Fruit fly (Drosophila melanogaster) whole organism, embryonic: ENCODE results near the gene lva.

Experiments used
- Antp ChIP-seq: fragments of 200-800 bp; sonication (Bioruptor generic); optimal IDR thresholded peaks from 3 replicates; lab custom pipeline; 2016; ENCODE audit warnings: missing biosample characterization, missing genetic modification characterization
- Bgb ChIP-seq: fragments of 200-800 bp; sonication (Bioruptor generic); IDR thresholded peaks from 2 replicates; pipeline ENCODE4 v1.3.6; 2022; ENCODE audit warnings: missing biosample characterization, missing genetic modification characterization; ENCODE audit not compliant: partially characterized antibody
- Bteb2 ChIP-seq: fragments of 200-800 bp; sonication (Bioruptor generic); optimal IDR thresholded peaks from 2 replicates; lab custom pipeline; 2016; ENCODE audit warnings: missing biosample characterization, missing genetic modification characterization
- CG10321 ChIP-seq: fragments of 200-800 bp; sonication (Bioruptor generic); IDR thresholded peaks from 2 replicates; pipeline ENCODE4 v1.3.6; 2022; ENCODE audit warnings: missing biosample characterization, missing genetic modification characterization
- CG11560 ChIP-seq: fragments of 200-800 bp; sonication (Bioruptor generic); IDR thresholded peaks from 3 replicates; pipeline ENCODE4 v1.3.6; 2022; ENCODE audit warnings: missing biosample characterization, missing genetic modification characterization
- CG12219 ChIP-seq: fragments of 200-800 bp; sonication (Bioruptor generic); optimal IDR thresholded peaks from 3 replicates; lab custom pipeline; 2018; ENCODE audit warnings: missing biosample characterization, mild to moderate bottlenecking, missing genetic modification characterization
- CG15011 ChIP-seq: fragments of 200-800 bp; sonication (Bioruptor generic); optimal IDR thresholded peaks from 3 replicates; lab custom pipeline; 2018; ENCODE audit warnings: missing biosample characterization, mild to moderate bottlenecking, missing genetic modification characterization
- CG15479 ChIP-seq: fragments of 200-800 bp; sonication (Bioruptor generic); optimal IDR thresholded peaks from 3 replicates; lab custom pipeline; 2019; ENCODE audit warnings: missing biosample characterization, mild to moderate bottlenecking, missing genetic modification characterization, moderate library complexity
- CG16779 ChIP-seq: fragments of 200-800 bp; sonication (Bioruptor generic); IDR thresholded peaks from 2 replicates; pipeline ENCODE4 v1.3.6; 2022; ENCODE audit warnings: missing biosample characterization, missing genetic modification characterization
- CG18262 ChIP-seq: fragments of 200-800 bp; optimal IDR thresholded peaks from 3 replicates; lab custom pipeline; 2019; ENCODE audit warnings: missing biosample characterization, mild to moderate bottlenecking, missing genetic modification characterization, moderate library complexity
- CG33213 ChIP-seq: fragments of 200-800 bp; sonication (Bioruptor generic); optimal IDR thresholded peaks from 3 replicates; lab custom pipeline; 2016; ENCODE audit warnings: missing biosample characterization, missing genetic modification characterization
- CG4707 ChIP-seq: fragments of 200-800 bp; sonication (Bioruptor generic); optimal IDR thresholded peaks from 2 replicates; lab custom pipeline; 2018; ENCODE audit warnings: missing biosample characterization, mild to moderate bottlenecking, missing genetic modification characterization, moderate library complexity
- CG5180 ChIP-seq: fragments of 200-800 bp; sonication (Bioruptor generic); optimal IDR thresholded peaks from 3 replicates; lab custom pipeline; 2017; ENCODE audit warnings: missing biosample characterization, missing genetic modification characterization, mild to moderate bottlenecking, moderate library complexity, missing genetic modification reagents
- CG5245 ChIP-seq: fragments of 200-800 bp; sonication (Bioruptor generic); optimal IDR thresholded peaks from 3 replicates; lab custom pipeline; 2016; ENCODE audit warnings: missing biosample characterization, missing genetic modification characterization
- CG5953 ChIP-seq: fragments of 200-800 bp; sonication (Bioruptor generic); IDR thresholded peaks from 2 replicates; pipeline ENCODE4 v1.3.6; 2022; ENCODE audit warnings: missing biosample characterization, missing genetic modification characterization
- CG6683 ChIP-seq: fragments of 200-800 bp; sonication (Bioruptor generic); optimal IDR thresholded peaks from 2 replicates; lab custom pipeline; 2017; ENCODE audit warnings: missing biosample characterization, mild to moderate bottlenecking, missing genetic modification characterization, missing genetic modification reagents
- CG6689 ChIP-seq: fragments of 200-800 bp; sonication (Bioruptor generic); IDR thresholded peaks from 2 replicates; pipeline ENCODE4 v1.3.6; 2022; ENCODE audit warnings: missing biosample characterization, missing genetic modification characterization
- CG7928 ChIP-seq: fragments of 200-800 bp; sonication (Bioruptor generic); optimal IDR thresholded peaks from 2 replicates; lab custom pipeline; 2017; ENCODE audit warnings: missing biosample characterization, mild to moderate bottlenecking, missing genetic modification characterization
- CTCF ChIP-seq: fragments of 200-800 bp; sonication (Bioruptor generic); optimal IDR thresholded peaks from 2 replicates; lab custom pipeline; 2017; ENCODE audit warnings: missing biosample characterization, mild to moderate bottlenecking, missing genetic modification characterization, moderate library complexity
- Dip2 ChIP-seq: fragments of 200-800 bp; sonication (Bioruptor generic); IDR thresholded peaks from 2 replicates; pipeline ENCODE4 v1.3.6; 2022; ENCODE audit warnings: missing biosample characterization, missing genetic modification characterization
- Doc2 ChIP-seq: fragments of 200-800 bp; sonication (Bioruptor generic); IDR thresholded peaks from 2 replicates; pipeline ENCODE4 v1.3.6; 2022; ENCODE audit warnings: missing biosample characterization, missing genetic modification characterization
- E2f1 ChIP-seq: fragments of 200-800 bp; sonication (Bioruptor generic); IDR thresholded peaks from 2 replicates; pipeline ENCODE4 v1.3.6; 2022; ENCODE audit warnings: missing biosample characterization, missing genetic modification characterization
- NC2α ChIP-seq: fragments of 200-800 bp; sonication (Bioruptor generic); optimal IDR thresholded peaks from 2 replicates; lab custom pipeline; 2016; ENCODE audit warnings: missing biosample characterization, missing genetic modification characterization
- Optix ChIP-seq: fragments of 200-800 bp; sonication (Bioruptor generic); IDR thresholded peaks from 3 replicates; pipeline ENCODE4 v1.3.6; 2022; ENCODE audit warnings: missing biosample characterization, missing genetic modification characterization
- Rx ChIP-seq: fragments of 200-800 bp; sonication (Bioruptor generic); IDR thresholded peaks from 2 replicates; pipeline ENCODE4 v1.3.6; 2022; ENCODE audit warnings: missing biosample characterization, missing genetic modification characterization
- Sin3A ChIP-seq: fragments of >200 bp; optimal IDR thresholded peaks from 2 replicates; lab custom pipeline; 2018
- Six4 ChIP-seq: fragments of 200-800 bp; sonication (Bioruptor generic); optimal IDR thresholded peaks from 2 replicates; lab custom pipeline; 2016; ENCODE audit warnings: missing biosample characterization, missing genetic modification characterization
- abd-A ChIP-seq: fragments of 200-800 bp; sonication (Bioruptor generic); optimal IDR thresholded peaks from 3 replicates; lab custom pipeline; 2019; ENCODE audit warnings: missing biosample characterization, mild to moderate bottlenecking, missing genetic modification characterization, moderate library complexity
- ap ChIP-seq: fragments of 200-800 bp; sonication (Bioruptor generic); IDR thresholded peaks from 2 replicates; pipeline ENCODE4 v1.3.6; 2022; ENCODE audit warnings: missing biosample characterization, missing genetic modification characterization
- ase ChIP-seq: fragments of 200-800 bp; sonication (Bioruptor generic); IDR thresholded peaks from 3 replicates; pipeline ENCODE4 v1.3.6; 2022; ENCODE audit warnings: missing biosample characterization, missing genetic modification characterization
- bbx ChIP-seq: fragments of 200-800 bp; sonication (Bioruptor generic); IDR thresholded peaks from 2 replicates; pipeline ENCODE4 v1.3.6; 2022; ENCODE audit warnings: missing biosample characterization, missing genetic modification characterization; ENCODE audit not compliant: partially characterized antibody
- bowl ChIP-seq: fragments of 200-800 bp; sonication (Bioruptor generic); IDR thresholded peaks from 2 replicates; pipeline ENCODE4 v1.3.6; 2022; ENCODE audit warnings: missing biosample characterization, missing genetic modification characterization
- btn ChIP-seq: fragments of 200-800 bp; sonication (Bioruptor generic); optimal IDR thresholded peaks from 2 replicates; lab custom pipeline; 2016; ENCODE audit warnings: missing biosample characterization, missing genetic modification characterization
- caup ChIP-seq: fragments of 200-800 bp; sonication (Bioruptor generic); optimal IDR thresholded peaks from 3 replicates; lab custom pipeline; 2017; ENCODE audit warnings: missing biosample characterization, mild to moderate bottlenecking, missing genetic modification characterization, moderate library complexity; ENCODE audit not compliant: severe bottlenecking
- crc ChIP-seq: fragments of 200-800 bp; sonication (Bioruptor generic); optimal IDR thresholded peaks from 2 replicates; lab custom pipeline; 2016; ENCODE audit warnings: missing biosample characterization, missing genetic modification characterization
- dan ChIP-seq: fragments of 200-800 bp; sonication (Bioruptor generic); IDR thresholded peaks from 2 replicates; pipeline ENCODE4 v1.3.6; 2022; ENCODE audit warnings: missing biosample characterization, missing genetic modification characterization
- dmrt11E ChIP-seq: fragments of 200-800 bp; sonication (Bioruptor generic); optimal IDR thresholded peaks from 3 replicates; lab custom pipeline; 2018; ENCODE audit warnings: missing biosample characterization, mild to moderate bottlenecking, missing genetic modification characterization, moderate library complexity
- en ChIP-seq: fragments of 200-800 bp; sonication (Bioruptor generic); optimal IDR thresholded peaks from 2 replicates; lab custom pipeline; 2016; ENCODE audit warnings: missing biosample characterization, missing genetic modification characterization
- fd102C ChIP-seq: fragments of 200-800 bp; sonication (Bioruptor generic); optimal IDR thresholded peaks from 2 replicates; lab custom pipeline; 2018; ENCODE audit warnings: missing biosample characterization, mild to moderate bottlenecking, missing genetic modification characterization, moderate library complexity
- ftz-f1 ChIP-seq: fragments of 200-800 bp; sonication (Bioruptor generic); optimal IDR thresholded peaks from 2 replicates; lab custom pipeline; 2016; ENCODE audit warnings: missing biosample characterization, missing genetic modification characterization
- fu2 ChIP-seq: fragments of 200-800 bp; sonication (Bioruptor generic); optimal IDR thresholded peaks from 2 replicates; lab custom pipeline; 2016; ENCODE audit warnings: missing biosample characterization, missing genetic modification characterization
- gem ChIP-seq: fragments of 200-800 bp; sonication (Bioruptor generic); optimal IDR thresholded peaks from 2 replicates; lab custom pipeline; 2019; ENCODE audit warnings: missing biosample characterization, mild to moderate bottlenecking, missing genetic modification characterization, moderate library complexity
- ham ChIP-seq: fragments of 200-800 bp; sonication (Bioruptor generic); IDR thresholded peaks from 2 replicates; pipeline ENCODE4 v1.3.6; 2022; ENCODE audit warnings: missing biosample characterization, missing genetic modification characterization
- hb ChIP-seq: fragments of 200-800 bp; sonication (Bioruptor generic); IDR thresholded peaks from 3 replicates; pipeline ENCODE4 v1.3.6; 2022; ENCODE audit warnings: missing biosample characterization, missing genetic modification characterization; ENCODE audit not compliant: partially characterized antibody
- knrl ChIP-seq: fragments of 200-800 bp; sonication (Bioruptor generic); IDR thresholded peaks from 3 replicates; pipeline ENCODE4 v1.3.6; 2022; ENCODE audit warnings: missing biosample characterization, missing genetic modification characterization; ENCODE audit not compliant: partially characterized antibody
- odd ChIP-seq: fragments of 200-800 bp; sonication (Bioruptor generic); optimal IDR thresholded peaks from 2 replicates; lab custom pipeline; 2017; ENCODE audit warnings: missing biosample characterization, mild to moderate bottlenecking, missing genetic modification characterization
- run ChIP-seq: fragments of 200-800 bp; sonication (Bioruptor generic); optimal IDR thresholded peaks from 3 replicates; lab custom pipeline; 2018; ENCODE audit warnings: missing biosample characterization, mild to moderate bottlenecking, missing genetic modification characterization
- sima ChIP-seq: fragments of 200-800 bp; sonication (Bioruptor generic); optimal IDR thresholded peaks from 2 replicates; lab custom pipeline; 2016; ENCODE audit warnings: missing biosample characterization, missing genetic modification characterization
- ssp ChIP-seq: fragments of 200-800 bp; sonication (Bioruptor generic); IDR thresholded peaks from 2 replicates; pipeline ENCODE4 v1.3.6; 2022; ENCODE audit warnings: missing biosample characterization, missing genetic modification characterization
- tna ChIP-seq: fragments of 200-800 bp; sonication (Bioruptor generic); IDR thresholded peaks from 2 replicates; pipeline ENCODE4 v1.3.6; 2022; ENCODE audit warnings: missing biosample characterization, missing genetic modification characterization; ENCODE audit not compliant: partially characterized antibody
- zen2 ChIP-seq: fragments of 200-800 bp; sonication (Bioruptor generic); IDR thresholded peaks from 3 replicates; pipeline ENCODE4 v1.3.6; 2022; ENCODE audit warnings: missing biosample characterization, missing genetic modification characterization; ENCODE audit not compliant: partially characterized antibody
- zfh1 ChIP-seq: fragments of 200-800 bp; sonication (Bioruptor generic); IDR thresholded peaks from 3 replicates; pipeline ENCODE4 v1.3.6; 2022; ENCODE audit warnings: missing biosample characterization, missing genetic modification characterization
- zfh2 ChIP-seq: fragments of 200-800 bp; sonication (Bioruptor generic); optimal IDR thresholded peaks from 2 replicates; lab custom pipeline; 2016; ENCODE audit warnings: missing biosample characterization, missing genetic modification characterization

Gene lva

dm6 chrX:4005047-4005446 lies 39.9 kb upstream of the lva start (continued):
- TF ChIP-seq crc (GFP tag; lab: Kevin White, UChicago): no peak
- no peak for TF ChIP-seq CG16779
- TF ChIP-seq CG15011: no peak
- TF ChIP-seq hb (GFP tag; lab: Robert Waterston, UW): no peak
- TF ChIP-seq CG33213 (GFP tag; lab: Kevin White, UChicago): no peak
- TF ChIP-seq tna (GFP tag; lab: Robert Waterston, UW): no peak
- TF ChIP-seq CG12219 (GFP tag; lab: Kevin White, UChicago): no peak
- TF ChIP-seq gem: peak; percentile 63
- no peak for TF ChIP-seq abd-A (tag; lab: Kevin White, UChicago)
- TF ChIP-seq Six4 (GFP tag; lab: Kevin White, UChicago): no peak
- TF ChIP-seq CG7928 (GFP tag; lab: Kevin White, UChicago): no peak
- TF ChIP-seq knrl (GFP tag; lab: Robert Waterston, UW): no peak
- no peak for TF ChIP-seq ham
- no peak for TF ChIP-seq CG5953 (GFP tag; lab: Robert Waterston, UW)
- no peak for TF ChIP-seq ap (GFP tag; lab: Robert Waterston, UW)
- TF ChIP-seq CG10321: no peak
- no peak for TF ChIP-seq CG6683 (GFP tag; lab: Kevin White, UChicago)
- no peak for TF ChIP-seq odd (GFP tag; lab: Kevin White, UChicago)
- no peak for TF ChIP-seq bbx (GFP tag; lab: Robert Waterston, UW)
- TF ChIP-seq CG5180: no peak
- TF ChIP-seq CTCF: no peak
- no peak for TF ChIP-seq ase (GFP tag; lab: Robert Waterston, UW)
- TF ChIP-seq Bteb2 (GFP tag; lab: Kevin White, UChicago): no peak
- TF ChIP-seq CG6689 (GFP tag; lab: Robert Waterston, UW): peak; percentile 35; the same call in 1 of the 2 replicates
- no peak for TF ChIP-seq CG11560 (tag; lab: Robert Waterston, UW)
- TF ChIP-seq bowl: no peak
- TF ChIP-seq CG18262: no peak
- no peak for TF ChIP-seq CG15479 (GFP tag; lab: Kevin White, UChicago)
- no peak for TF ChIP-seq Rx
- TF ChIP-seq fu2 (GFP tag; lab: Kevin White, UChicago): no peak
- TF ChIP-seq CG4707 (GFP tag; lab: Kevin White, UChicago): no peak
- no peak for TF ChIP-seq Bgb (GFP tag; lab: Robert Waterston, UW)
- no peak for TF ChIP-seq zen2 (GFP tag; lab: Robert Waterston, UW)
- TF ChIP-seq ftz-f1 (GFP tag; lab: Kevin White, UChicago): no peak
- no peak for TF ChIP-seq Antp (GFP tag; lab: Kevin White, UChicago)
- no peak for TF ChIP-seq dan (GFP tag; lab: Robert Waterston, UW)
- TF ChIP-seq Doc2 (GFP tag; lab: Robert Waterston, UW): no peak
- TF ChIP-seq NC2α (GFP tag; lab: Kevin White, UChicago): no peak
- peak; percentile 24; the same call in 1 of the 2 replicates for TF ChIP-seq E2f1 (GFP tag; lab: Robert Waterston, UW)
- peak; percentile 31; the same call in 1 of the 3 replicates for TF ChIP-seq Optix (GFP tag; lab: Robert Waterston, UW)
- no peak for TF ChIP-seq fd102C (GFP tag; lab: Kevin White, UChicago)
- TF ChIP-seq ssp (GFP tag; lab: Robert Waterston, UW): no peak
- peak; percentile 25; the same call in 1 of the 3 replicates for TF ChIP-seq zfh1 (GFP tag; lab: Robert Waterston, UW)
- TF ChIP-seq en: no peak
- TF ChIP-seq dmrt11E (tag; lab: Kevin White, UChicago): peak; percentile 24
- no peak for TF ChIP-seq Dip2 (GFP tag; lab: Robert Waterston, UW)
- TF ChIP-seq zfh2 (GFP tag; lab: Kevin White, UChicago): no peak
- no peak for TF ChIP-seq btn
- no peak for TF ChIP-seq CG5245
- TF ChIP-seq run (tag; lab: Kevin White, UChicago): no peak
- TF ChIP-seq caup: peak; percentile 19
- no peak for TF ChIP-seq Sin3A (lab: Kevin White, UChicago)
- TF ChIP-seq sima (GFP tag; lab: Kevin White, UChicago): no peak
